Fruit fly (Drosophila melanogaster) whole organism, embryonic: ENCODE results near the gene CG12723.

Experiments used
- BtbVII ChIP-seq: fragments of 200-800 bp; sonication (Bioruptor generic); optimal IDR thresholded peaks from 3 replicates; lab custom pipeline; 2017; ENCODE audit warnings: missing biosample characterization, mild to moderate bottlenecking, missing genetic modification characterization
- CG10565 ChIP-seq: fragments of 200-800 bp; sonication (Bioruptor generic); optimal IDR thresholded peaks from 3 replicates; lab custom pipeline; 2016; ENCODE audit warnings: missing biosample characterization, mild to moderate bottlenecking, missing genetic modification characterization
- CG12236 ChIP-seq: fragments of 200-800 bp; sonication (Bioruptor generic); optimal IDR thresholded peaks from 2 replicates; lab custom pipeline; 2016; ENCODE audit warnings: missing biosample characterization, missing genetic modification characterization
- CG14014 ChIP-seq: fragments of 200-800 bp; sonication (Bioruptor generic); IDR thresholded peaks from 2 replicates; pipeline ENCODE4 v1.3.6; 2022; ENCODE audit warnings: missing biosample characterization, missing genetic modification characterization
- CG18011 ChIP-seq: fragments of 200-800 bp; sonication (Bioruptor generic); optimal IDR thresholded peaks from 2 replicates; lab custom pipeline; 2017; ENCODE audit warnings: missing biosample characterization, missing genetic modification characterization, mild to moderate bottlenecking, moderate library complexity, missing genotype
- CG2199 ChIP-seq: fragments of 200-800 bp; sonication (Bioruptor generic); IDR thresholded peaks from 3 replicates; pipeline ENCODE4 v1.3.6; 2022; ENCODE audit warnings: missing biosample characterization, missing genetic modification characterization
- CG30403 ChIP-seq: fragments of 200-800 bp; sonication (Bioruptor generic); optimal IDR thresholded peaks from 3 replicates; lab custom pipeline; 2016; ENCODE audit warnings: missing biosample characterization, missing genetic modification characterization
- CG3163 ChIP-seq: fragments of 200-800 bp; sonication (Bioruptor generic); optimal IDR thresholded peaks from 3 replicates; lab custom pipeline; 2016; ENCODE audit warnings: missing biosample characterization, missing genetic modification characterization
- CG32767 ChIP-seq: fragments of 200-800 bp; sonication (Bioruptor generic); IDR thresholded peaks from 2 replicates; pipeline ENCODE4 v1.3.6; 2022; ENCODE audit warnings: missing biosample characterization, missing genetic modification characterization
- CG3407 ChIP-seq: fragments of 200-800 bp; sonication (Bioruptor generic); optimal IDR thresholded peaks from 2 replicates; lab custom pipeline; 2018; ENCODE audit warnings: missing biosample characterization, mild to moderate bottlenecking, missing genetic modification characterization
- CG34224 ChIP-seq: fragments of 200-800 bp; sonication (Bioruptor generic); IDR thresholded peaks from 3 replicates; pipeline ENCODE4 v1.3.6; 2022; ENCODE audit warnings: missing biosample characterization, missing genetic modification characterization; ENCODE audit not compliant: partially characterized antibody
- CG4328 ChIP-seq: fragments of 200-800 bp; sonication (Bioruptor generic); optimal IDR thresholded peaks from 3 replicates; lab custom pipeline; 2017; ENCODE audit warnings: missing biosample characterization, missing genetic modification reagents, missing genetic modification characterization
- CG5180 ChIP-seq: fragments of 200-800 bp; sonication (Bioruptor generic); optimal IDR thresholded peaks from 3 replicates; lab custom pipeline; 2017; ENCODE audit warnings: missing biosample characterization, missing genetic modification characterization, mild to moderate bottlenecking, moderate library complexity, missing genetic modification reagents
- CG6175 ChIP-seq: fragments of 200-800 bp; sonication (Bioruptor generic); IDR thresholded peaks from 3 replicates; pipeline ENCODE4 v1.3.6; 2022; ENCODE audit warnings: missing biosample characterization, missing genetic modification characterization
- CG7357 ChIP-seq: fragments of 200-800 bp; sonication (Bioruptor generic); IDR thresholded peaks from 3 replicates; pipeline ENCODE4 v1.3.6; 2022; ENCODE audit warnings: missing biosample characterization, missing genetic modification characterization
- CG7963 ChIP-seq: fragments of 200-800 bp; sonication (Bioruptor generic); IDR thresholded peaks from 3 replicates; pipeline ENCODE4 v1.3.6; 2022; ENCODE audit warnings: missing biosample characterization, missing genetic modification characterization; ENCODE audit not compliant: partially characterized antibody
- CG9609 ChIP-seq: fragments of 200-800 bp; sonication (Bioruptor generic); optimal IDR thresholded peaks from 3 replicates; lab custom pipeline; 2016; ENCODE audit warnings: missing biosample characterization, missing genetic modification characterization
- CG9727 ChIP-seq: fragments of 200-800 bp; sonication (Bioruptor generic); optimal IDR thresholded peaks from 3 replicates; lab custom pipeline; 2017; ENCODE audit warnings: missing biosample characterization, mild to moderate bottlenecking, missing genetic modification characterization
- Camta ChIP-seq: fragments of 200-800 bp; sonication (Bioruptor generic); optimal IDR thresholded peaks from 2 replicates; lab custom pipeline; 2016; ENCODE audit warnings: missing biosample characterization, missing genetic modification characterization
- Dip3 ChIP-seq: fragments of 200-800 bp; sonication (Bioruptor generic); optimal IDR thresholded peaks from 3 replicates; lab custom pipeline; 2016; ENCODE audit warnings: missing biosample characterization, missing genetic modification characterization
- Doc2 ChIP-seq: fragments of 200-800 bp; sonication (Bioruptor generic); IDR thresholded peaks from 2 replicates; pipeline ENCODE4 v1.3.6; 2022; ENCODE audit warnings: missing biosample characterization, missing genetic modification characterization
- HLH4C ChIP-seq: fragments of 200-800 bp; sonication (Bioruptor generic); IDR thresholded peaks from 3 replicates; pipeline ENCODE4 v1.3.6; 2022; ENCODE audit warnings: missing biosample characterization, missing genetic modification characterization; ENCODE audit not compliant: partially characterized antibody
- Hey ChIP-seq: fragments of 200-800 bp; sonication (Bioruptor generic); optimal IDR thresholded peaks from 3 replicates; lab custom pipeline; 2018; ENCODE audit warnings: missing biosample characterization, mild to moderate bottlenecking, missing genetic modification characterization
- Hr78 ChIP-seq, 2 experiments: fragments of 200-800 bp in 1 of 2; fragments of >200 bp in 1 of 2; sonication (Bioruptor generic) in 1 of 2; optimal IDR thresholded peaks; 2 replicates each; lab custom pipeline; 2017 to 2019; ENCODE audit warnings: missing biosample characterization in 2 of 2, missing genetic modification characterization in 2 of 2, mild to moderate bottlenecking in 1 of 2, moderate library complexity in 1 of 2
- Mrtf ChIP-seq: fragments of 200-800 bp; sonication (Bioruptor generic); IDR thresholded peaks from 3 replicates; pipeline ENCODE4 v1.3.6; 2022; ENCODE audit warnings: missing biosample characterization, missing genetic modification characterization
- NC2β ChIP-seq: fragments of 200-800 bp; sonication (Bioruptor generic); optimal IDR thresholded peaks from 2 replicates; lab custom pipeline; 2016; ENCODE audit warnings: missing biosample characterization, missing genetic modification characterization
- Ravus ChIP-seq: fragments of 200-800 bp; sonication (Bioruptor generic); IDR thresholded peaks from 2 replicates; pipeline ENCODE4 v1.3.6; 2022; ENCODE audit warnings: missing biosample characterization, missing genetic modification characterization
- Sox102F ChIP-seq: fragments of 200-800 bp; sonication (Bioruptor generic); optimal IDR thresholded peaks from 2 replicates; lab custom pipeline; 2018; ENCODE audit warnings: missing biosample characterization, mild to moderate bottlenecking, missing genetic modification characterization, moderate library complexity
- Sry-β ChIP-seq: fragments of 200-800 bp; sonication (Bioruptor generic); optimal IDR thresholded peaks from 2 replicates; lab custom pipeline; 2018; ENCODE audit warnings: missing biosample characterization, mild to moderate bottlenecking, missing genetic modification characterization, moderate library complexity
- Xbp1 ChIP-seq: fragments of 200-800 bp; sonication (Bioruptor generic); optimal IDR thresholded peaks from 3 replicates; lab custom pipeline; 2016; ENCODE audit warnings: missing biosample characterization, mild to moderate bottlenecking, missing genetic modification characterization
- ara ChIP-seq: fragments of 200-800 bp; sonication (Bioruptor generic); IDR thresholded peaks from 2 replicates; pipeline ENCODE4 v1.3.6; 2022; ENCODE audit warnings: missing biosample characterization, missing genetic modification characterization
- bcd ChIP-seq: fragments of 200-800 bp; sonication (Bioruptor generic); optimal IDR thresholded peaks from 2 replicates; lab custom pipeline; 2017; ENCODE audit warnings: missing biosample characterization, mild to moderate bottlenecking, missing genetic modification characterization
- bigmax ChIP-seq: fragments of 200-800 bp; sonication (Bioruptor generic); optimal IDR thresholded peaks from 2 replicates; lab custom pipeline; 2018; ENCODE audit warnings: missing biosample characterization, mild to moderate bottlenecking, missing genetic modification characterization
- btn ChIP-seq: fragments of 200-800 bp; sonication (Bioruptor generic); optimal IDR thresholded peaks from 2 replicates; lab custom pipeline; 2016; ENCODE audit warnings: missing biosample characterization, missing genetic modification characterization
- danr ChIP-seq: fragments of 200-800 bp; sonication (Bioruptor generic); IDR thresholded peaks from 2 replicates; pipeline ENCODE4 v1.3.6; 2022; ENCODE audit warnings: missing biosample characterization, missing genetic modification characterization
- ewg ChIP-seq: fragments of 200-800 bp; sonication (Bioruptor generic); optimal IDR thresholded peaks from 3 replicates; lab custom pipeline; 2017; ENCODE audit warnings: mild to moderate bottlenecking, missing biosample characterization, missing genetic modification reagents, missing genetic modification characterization
- fu2 ChIP-seq: fragments of 200-800 bp; sonication (Bioruptor generic); optimal IDR thresholded peaks from 2 replicates; lab custom pipeline; 2016; ENCODE audit warnings: missing biosample characterization, missing genetic modification characterization
- gcm2 ChIP-seq: fragments of 200-800 bp; sonication (Bioruptor generic); optimal IDR thresholded peaks from 2 replicates; lab custom pipeline; 2016; ENCODE audit warnings: missing biosample characterization, missing genetic modification characterization
- grn ChIP-seq: fragments of 200-800 bp; sonication (Bioruptor generic); optimal IDR thresholded peaks from 3 replicates; lab custom pipeline; 2017; ENCODE audit warnings: missing biosample characterization, missing genetic modification characterization
- kni ChIP-seq: fragments of 200-800 bp; sonication (Bioruptor generic); optimal IDR thresholded peaks from 3 replicates; lab custom pipeline; 2017; ENCODE audit warnings: mild to moderate bottlenecking, missing biosample characterization, missing genetic modification reagents, missing genetic modification characterization
- nerfin-1 ChIP-seq: fragments of 200-800 bp; sonication (Bioruptor generic); optimal IDR thresholded peaks from 3 replicates; lab custom pipeline; 2019; ENCODE audit warnings: missing biosample characterization, mild to moderate bottlenecking, missing genetic modification characterization, moderate library complexity
- peb ChIP-seq: fragments of 200-800 bp; sonication (Bioruptor generic); IDR thresholded peaks from 2 replicates; pipeline ENCODE4 v1.3.6; 2022; ENCODE audit warnings: missing biosample characterization, missing genetic modification characterization
- pzg ChIP-seq: fragments of 200-800 bp; sonication (Bioruptor generic); optimal IDR thresholded peaks from 3 replicates; lab custom pipeline; 2018; ENCODE audit warnings: missing biosample characterization, mild to moderate bottlenecking, missing genetic modification characterization, moderate library complexity
- repo ChIP-seq: fragments of 200-800 bp; sonication (Bioruptor generic); optimal IDR thresholded peaks from 2 replicates; lab custom pipeline; 2016; ENCODE audit warnings: missing biosample characterization, missing genetic modification characterization
- run ChIP-seq: fragments of 200-800 bp; sonication (Bioruptor generic); optimal IDR thresholded peaks from 3 replicates; lab custom pipeline; 2018; ENCODE audit warnings: missing biosample characterization, mild to moderate bottlenecking, missing genetic modification characterization
- tll ChIP-seq, 2 experiments: fragments of 200-800 bp in 1 of 2; fragments of >200 bp in 1 of 2; sonication (Bioruptor generic) in 1 of 2; optimal IDR thresholded peaks; 2 replicates each; lab custom pipeline; 2017 to 2019; ENCODE audit warnings: missing biosample characterization in 2 of 2, missing genetic modification characterization in 2 of 2, mild to moderate bottlenecking in 1 of 2, moderate library complexity in 1 of 2
- twi ChIP-seq: fragments of 200-800 bp; optimal IDR thresholded peaks from 2 replicates; lab custom pipeline; 2019; ENCODE audit warnings: missing biosample characterization, mild to moderate bottlenecking, missing genetic modification characterization, moderate library complexity
- wor ChIP-seq: fragments of 200-800 bp; sonication (Bioruptor generic); IDR thresholded peaks from 2 replicates; pipeline ENCODE4 v1.3.6; 2022; ENCODE audit warnings: missing biosample characterization, missing genetic modification characterization

The CG12723 gene

DNA sequence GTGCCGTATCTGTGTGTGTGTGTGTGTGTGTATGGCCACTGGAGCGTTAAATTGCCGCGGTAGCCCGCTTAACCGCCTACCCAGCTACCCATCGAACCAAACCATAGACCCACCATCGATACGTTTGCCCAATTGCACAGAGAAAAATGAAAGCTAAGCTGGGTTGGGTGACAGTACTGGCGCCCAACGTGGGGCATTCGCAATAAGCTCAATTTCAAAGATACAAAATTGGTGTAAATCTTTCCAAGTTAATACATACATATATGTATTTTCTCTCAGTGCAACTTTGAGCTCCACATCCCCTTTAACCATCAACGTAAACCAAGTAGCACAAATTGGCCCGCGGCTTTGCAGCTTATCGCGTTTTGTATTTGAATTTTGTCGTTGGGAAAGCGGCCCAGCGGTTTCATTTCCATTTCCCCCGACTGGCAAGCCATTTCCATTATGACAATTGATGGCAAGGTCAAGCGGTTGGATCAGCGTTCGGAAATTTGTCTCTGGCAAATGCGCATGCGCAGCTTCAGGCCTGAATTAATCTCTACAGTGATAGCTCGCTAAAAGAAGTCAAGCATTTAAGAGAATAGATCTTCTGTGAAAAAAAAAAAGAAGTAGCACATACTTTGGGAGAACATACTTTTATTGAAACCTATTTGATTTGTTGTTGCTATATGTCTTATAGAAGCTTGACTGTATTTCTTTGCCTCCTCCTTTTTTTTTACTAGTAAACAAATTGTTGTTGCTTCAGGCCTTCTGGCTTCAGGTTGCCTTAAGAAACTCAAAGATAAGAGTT lies 40.9 kb upstream of the CG12723 start (continued):
- peak; percentile 39 for TF ChIP-seq twi (tag; lab: Kevin White, UChicago)
- peak; percentile 66 for TF ChIP-seq CG9727 (GFP tag; lab: Kevin White, UChicago)
- no peak for TF ChIP-seq Sry-β (GFP tag; lab: Kevin White, UChicago)
- TF ChIP-seq peb (GFP tag; lab: Robert Waterston, UW): peak; percentile 39; the same call in 1 of the 2 replicates
- peak; percentile 1 for TF ChIP-seq CG18011
- peak; percentile 65; the same call in 2 of the 3 replicates for TF ChIP-seq CG2199 (GFP tag; lab: Robert Waterston, UW)
- no peak for TF ChIP-seq kni (GFP tag; lab: Kevin White, UChicago)
- peak; percentile 17 for TF ChIP-seq grn
- peak; percentile 78 for TF ChIP-seq CG30403
- no peak for TF ChIP-seq Doc2 (GFP tag; lab: Robert Waterston, UW)
- peak; percentile 23 for TF ChIP-seq fu2 (GFP tag; lab: Kevin White, UChicago)
- TF ChIP-seq BtbVII: peak; percentile 48
- TF ChIP-seq pzg (GFP tag; lab: Kevin White, UChicago): no peak
- peak; percentile 74 for TF ChIP-seq Xbp1
- TF ChIP-seq CG3163: peak; percentile 35
- peak; percentile 28; the same call in 1 of the 2 replicates for TF ChIP-seq wor
- TF ChIP-seq ewg (GFP tag; lab: Kevin White, UChicago): peak; percentile 48
- no peak for TF ChIP-seq Hey (tag; lab: Kevin White, UChicago)
- peak; percentile 34 for TF ChIP-seq Ravus (GFP tag; lab: Robert Waterston, UW)
- TF ChIP-seq btn (GFP tag; lab: Kevin White, UChicago): peak; percentile 5
- peak; percentile 75 for TF ChIP-seq bcd (GFP tag; lab: Kevin White, UChicago)
- TF ChIP-seq CG4328 (GFP tag; lab: Kevin White, UChicago): peak; percentile 17
- peak; percentile 79 for TF ChIP-seq Mrtf (GFP tag; lab: Robert Waterston, UW)
- TF ChIP-seq Dip3 (GFP tag; lab: Kevin White, UChicago): peak; percentile 14
- peak; percentile 57; the same call in 1 of the 2 replicates for TF ChIP-seq danr
- peak; percentile 69; the same call in 1 of the 2 replicates for TF ChIP-seq CG32767
- peak in 1 of 2 experiments; percentile 54 for TF ChIP-seq Hr78 (GFP tag; optimal IDR thresholded peaks at IDR 0.05; lab: Kevin White, UChicago)
- peak; percentile 23 for TF ChIP-seq repo (GFP tag; lab: Kevin White, UChicago)
- TF ChIP-seq run: peak; percentile 32
- no peak for TF ChIP-seq bigmax
- peak; percentile 59 for TF ChIP-seq CG9609
- peak; percentile 70 for TF ChIP-seq CG5180
- no peak for TF ChIP-seq CG10565 (GFP tag; lab: Kevin White, UChicago)
- TF ChIP-seq nerfin-1 (tag; lab: Kevin White, UChicago): peak; percentile 38
- peak; percentile 51; the same call in 1 of the 3 replicates for TF ChIP-seq CG6175 (GFP tag; lab: Robert Waterston, UW)
- peak; percentile 65 for TF ChIP-seq CG7357 (GFP tag; lab: Robert Waterston, UW)
- peak; percentile 74 for TF ChIP-seq CG14014
- peak; percentile 70 for TF ChIP-seq CG3407 (GFP tag; lab: Kevin White, UChicago)
- peak; percentile 73 for TF ChIP-seq Sox102F (GFP tag; lab: Kevin White, UChicago)
- no peak for TF ChIP-seq CG34224 (GFP tag; lab: Robert Waterston, UW)
- peak; percentile 66 for TF ChIP-seq Camta (GFP tag; lab: Kevin White, UChicago)
- TF ChIP-seq ara (GFP tag; lab: Robert Waterston, UW): peak; percentile 76
- peak; percentile 26 for TF ChIP-seq gcm2 (GFP tag; lab: Kevin White, UChicago)
- TF ChIP-seq HLH4C (GFP tag; lab: Robert Waterston, UW): no peak
- peak; percentile 31 for TF ChIP-seq CG12236
- TF ChIP-seq NC2β (GFP tag; lab: Kevin White, UChicago): peak; percentile 66
- no peak for TF ChIP-seq tll (GFP tag; optimal IDR thresholded peaks at IDR 0.05; lab: Kevin White, UChicago)
- TF ChIP-seq CG7963 (GFP tag; lab: Robert Waterston, UW): no peak
